Worm (Caenorhabditis elegans) whole organism, mixed stage, embryonic: ENCODE measurements around the gene nlp-28.

Source experiments
- M03D4.4 ChIP-seq: sonication (generic microtip); optimal IDR thresholded peaks from 2 replicates; lab custom pipeline; 2017; ENCODE audit warnings: mild to moderate bottlenecking, missing genetic modification characterization, missing compliant biosample characterization
- bed-3 ChIP-seq: fragments of 200-800 bp; sonication (Bioruptor generic); optimal IDR thresholded peaks from 3 replicates; lab custom pipeline; 2018; ENCODE audit warnings: mild to moderate bottlenecking, missing genetic modification characterization, moderate library complexity, missing compliant biosample characterization
- blmp-1 ChIP-seq: fragments of 150-350 bp; optimal IDR thresholded peaks from 2 replicates; lab custom pipeline; 2014; ENCODE audit warnings: missing biosample characterization, missing genetic modification characterization
- ceh-39 ChIP-seq: fragments of 150-350 bp; optimal IDR thresholded peaks from 2 replicates; lab custom pipeline; 2014; ENCODE audit warnings: missing biosample characterization, missing genetic modification characterization
- ceh-43 ChIP-seq: fragments of 200-800 bp; sonication (Bioruptor generic); optimal IDR thresholded peaks from 2 replicates; lab custom pipeline; 2018; ENCODE audit warnings: mild to moderate bottlenecking, missing genetic modification characterization, moderate library complexity, missing compliant biosample characterization
- ceh-83 ChIP-seq: fragments of 200-800 bp; sonication (Bioruptor generic); optimal IDR thresholded peaks from 2 replicates; lab custom pipeline; 2018; ENCODE audit warnings: mild to moderate bottlenecking, missing genetic modification characterization, missing compliant biosample characterization
- ces-1 ChIP-seq: fragments of 150-350 bp; optimal IDR thresholded peaks from 2 replicates; lab custom pipeline; 2014; ENCODE audit warnings: missing biosample characterization, missing genetic modification reagents, missing genetic modification characterization
- cnd-1 ChIP-seq: fragments of 200-800 bp; sonication (Bioruptor generic); optimal IDR thresholded peaks from 2 replicates; lab custom pipeline; 2018; ENCODE audit warnings: mild to moderate bottlenecking, missing genetic modification characterization, missing compliant biosample characterization
- drap-1 ChIP-seq: fragments of 200-800 bp; sonication (Bioruptor generic); optimal IDR thresholded peaks from 3 replicates; lab custom pipeline; 2018; ENCODE audit warnings: mild to moderate bottlenecking, missing genetic modification characterization, missing compliant biosample characterization
- elt-1 ChIP-seq: sonication (generic microtip); optimal IDR thresholded peaks from 2 replicates; lab custom pipeline; 2017; ENCODE audit warnings: missing genetic modification characterization, mild to moderate bottlenecking, missing compliant biosample characterization, antibody characterized with exemption, moderate library complexity, borderline replicate concordance; ENCODE audit not compliant: insufficient read depth
- flh-1 ChIP-seq: fragments of 200-800 bp; sonication (Bioruptor generic); optimal IDR thresholded peaks from 2 replicates; lab custom pipeline; 2018; ENCODE audit warnings: mild to moderate bottlenecking, missing genetic modification characterization, moderate library complexity, missing compliant biosample characterization
- ham-2 ChIP-seq: fragments of 200-800 bp; sonication (Bioruptor generic); optimal IDR thresholded peaks from 2 replicates; lab custom pipeline; 2018; ENCODE audit warnings: mild to moderate bottlenecking, missing genetic modification characterization, missing compliant biosample characterization
- hlh-1 ChIP-seq: fragments of 150-350 bp; optimal IDR thresholded peaks from 2 replicates; lab custom pipeline; 2014; ENCODE audit warnings: missing biosample characterization, missing genetic modification reagents, missing genetic modification characterization
- lin-13 ChIP-seq: fragments of 150-350 bp; optimal IDR thresholded peaks from 2 replicates; lab custom pipeline; 2014; ENCODE audit warnings: missing biosample characterization, missing genetic modification characterization
- lin-32 ChIP-seq: fragments of 200-800 bp; sonication (Bioruptor generic); optimal IDR thresholded peaks from 2 replicates; lab custom pipeline; 2018; ENCODE audit warnings: mild to moderate bottlenecking, missing genetic modification characterization, missing compliant biosample characterization
- lsy-2 ChIP-seq: fragments of 150-350 bp; optimal IDR thresholded peaks from 2 replicates; lab custom pipeline; 2014; ENCODE audit warnings: missing biosample characterization, missing genetic modification characterization
- mep-1 ChIP-seq: fragments of 150-350 bp; optimal IDR thresholded peaks from 2 replicates; lab custom pipeline; 2017; ENCODE audit warnings: missing biosample characterization, missing genetic modification reagents, missing genetic modification characterization, inconsistent platforms
- mls-2 ChIP-seq: sonication (generic microtip); optimal IDR thresholded peaks from 2 replicates; lab custom pipeline; 2016; ENCODE audit warnings: mild to moderate bottlenecking, missing genetic modification characterization, moderate library complexity, missing compliant biosample characterization
- nhr-12 ChIP-seq: fragments of 150-350 bp; optimal IDR thresholded peaks from 2 replicates; lab custom pipeline; 2014; ENCODE audit warnings: missing biosample characterization, missing genetic modification characterization
- nhr-237 ChIP-seq: fragments of 150-350 bp; optimal IDR thresholded peaks from 2 replicates; lab custom pipeline; 2014; ENCODE audit warnings: missing biosample characterization, missing genetic modification characterization
- nhr-76 ChIP-seq: sonication (generic microtip); optimal IDR thresholded peaks from 2 replicates; lab custom pipeline; 2017; ENCODE audit warnings: missing biosample characterization, missing genetic modification characterization
- pha-4 ChIP-seq: fragments of 150-350 bp; optimal IDR thresholded peaks from 2 replicates; lab custom pipeline; 2018; ENCODE audit warnings: missing biosample characterization, missing genetic modification reagents, missing genetic modification characterization
- sem-2 ChIP-seq: fragments of 200-800 bp; sonication (Bioruptor generic); optimal IDR thresholded peaks from 2 replicates; lab custom pipeline; 2018; ENCODE audit warnings: mild to moderate bottlenecking, missing genetic modification characterization, missing compliant biosample characterization
- snpc-4 ChIP-seq: fragments of 150-350 bp; optimal IDR thresholded peaks from 2 replicates; lab custom pipeline; 2014; ENCODE audit warnings: missing biosample characterization, missing genetic modification characterization
- sptf-1 ChIP-seq: sonication (generic microtip); optimal IDR thresholded peaks from 2 replicates; lab custom pipeline; 2017; ENCODE audit warnings: mild to moderate bottlenecking, missing genetic modification characterization, moderate library complexity, missing compliant biosample characterization
- unc-120 ChIP-seq: sonication (generic microtip); optimal IDR thresholded peaks from 2 replicates; lab custom pipeline; 2017; ENCODE audit warnings: missing genetic modification characterization, missing compliant biosample characterization; ENCODE audit not compliant: poor library complexity, severe bottlenecking
- unc-39 ChIP-seq: fragments of 150-350 bp; optimal IDR thresholded peaks from 2 replicates; lab custom pipeline; 2014; ENCODE audit warnings: missing biosample characterization, missing genetic modification characterization
- zip-8 ChIP-seq: fragments of 150-350 bp; optimal IDR thresholded peaks from 2 replicates; lab custom pipeline; 2014; ENCODE audit warnings: missing biosample characterization, missing genetic modification characterization
- ztf-11 ChIP-seq: fragments of 150-350 bp; optimal IDR thresholded peaks from 2 replicates; lab custom pipeline; 2014; ENCODE audit warnings: missing biosample characterization, missing genetic modification characterization

Gene nlp-28

ce11 chrV:4004577-4004976 lies 16.9 kb downstream of the nlp-28 start:
- TF ChIP-seq sem-2 (GFP tag; lab: Kevin White, UChicago) (no peak), snpc-4 (tag; lab: Kevin White, UChicago) (no peak), ceh-39 (tag; lab: Kevin White, UChicago) (no peak), ceh-83 (GFP tag; lab: Kevin White, UChicago) (no peak), lsy-2 (tag; lab: Kevin White, UChicago) (no peak), nhr-237 (tag; lab: Kevin White, UChicago) (no peak), blmp-1 (tag; lab: Kevin White, UChicago) (no peak), nhr-12 (tag; lab: Kevin White, UChicago) (no peak), pha-4 (tag; lab: Kevin White, UChicago) (no peak), unc-120 (no peak), ceh-43 (GFP tag; lab: Kevin White, UChicago) (no peak), lin-13 (no peak), hlh-1 (no peak)

- TF ChIP-seq bed-3 (GFP tag; lab: Kevin White, UChicago) (no peak), ztf-11 (tag; lab: Kevin White, UChicago) (no peak), lin-32 (GFP tag; lab: Kevin White, UChicago) (no peak), ceh-43 (GFP tag; lab: Kevin White, UChicago) (no peak), nhr-237 (tag; lab: Kevin White, UChicago) (no peak), unc-120 (no peak), nhr-76 (tag; lab: Kevin White, UChicago) (no peak), lin-13 (no peak), mep-1 (tag; lab: Kevin White, UChicago) (no peak), drap-1 (GFP tag; lab: Kevin White, UChicago) (no peak), sptf-1 (tag; lab: Kevin White, UChicago) (no peak)
- TF ChIP-seq, all 35 proteins: peak for 0
Measured at ce11 chrV:4005219-4005618, 17.5 kb downstream of the nlp-28 start, which contains the start of gene srh-8. srh-8 (plus strand) TSS chrV:4005519.

- no peak for TF ChIP-seq ceh-43 (GFP tag; lab: Kevin White, UChicago)
- no peak for TF ChIP-seq ces-1 (GFP tag; lab: Kevin White, UChicago)
- TF ChIP-seq drap-1 (GFP tag; lab: Kevin White, UChicago): no peak
- no peak for TF ChIP-seq mep-1 (tag; lab: Kevin White, UChicago)
- TF ChIP-seq cnd-1 (tag; lab: Kevin White, UChicago): no peak
- TF ChIP-seq nhr-237 (tag; lab: Kevin White, UChicago): no peak
- no peak for TF ChIP-seq ztf-11 (tag; lab: Kevin White, UChicago)
- TF ChIP-seq flh-1: no peak
Measured at ce11 chrV:4007927-4008326, 20.2 kb downstream of the nlp-28 start, which contains the start of gene srh-7. srh-7 (plus strand) TSS chrV:4008227.

ce11 chrV:4010170-4010569 lies 22.5 kb downstream of the nlp-28 start, which contains the start of gene srh-4:
srh-4 (plus strand) TSS chrV:4010470.
- TF ChIP-seq snpc-4 (tag; lab: Kevin White, UChicago): no peak
- TF ChIP-seq elt-1 (tag; lab: Kevin White, UChicago): no peak
- TF ChIP-seq bed-3 (GFP tag; lab: Kevin White, UChicago): no peak
- no peak for TF ChIP-seq mls-2 (tag; lab: Kevin White, UChicago)
- no peak for TF ChIP-seq zip-8 (tag; lab: Kevin White, UChicago)
- TF ChIP-seq, all 35 proteins: peak for 0

ce11 chrV:4016780-4017179 lies 29.1 kb downstream of the nlp-28 start, which contains the start of gene srw-89:
srw-89 (plus strand) TSS chrV:4017080.
- TF ChIP-seq hlh-1: no peak
- no peak for TF ChIP-seq elt-1 (tag; lab: Kevin White, UChicago)
- no peak for TF ChIP-seq nhr-12 (tag; lab: Kevin White, UChicago)
- TF ChIP-seq lin-32 (GFP tag; lab: Kevin White, UChicago): no peak
- no peak for TF ChIP-seq drap-1 (GFP tag; lab: Kevin White, UChicago)
- no peak for TF ChIP-seq unc-120
- no peak for TF ChIP-seq lin-13
- no peak for TF ChIP-seq flh-1
- no peak for TF ChIP-seq mls-2 (tag; lab: Kevin White, UChicago)
- TF ChIP-seq bed-3 (GFP tag; lab: Kevin White, UChicago): no peak
- no peak for TF ChIP-seq ceh-43 (GFP tag; lab: Kevin White, UChicago)
- TF ChIP-seq ces-1 (GFP tag; lab: Kevin White, UChicago): no peak
- no peak for TF ChIP-seq M03D4.4 (tag; lab: Kevin White, UChicago)
- TF ChIP-seq sem-2 (GFP tag; lab: Kevin White, UChicago): no peak
- no peak for TF ChIP-seq snpc-4 (tag; lab: Kevin White, UChicago)
- no peak for TF ChIP-seq sptf-1 (tag; lab: Kevin White, UChicago)
- no peak for TF ChIP-seq ham-2
- no peak for TF ChIP-seq ceh-83 (GFP tag; lab: Kevin White, UChicago)
- no peak for TF ChIP-seq unc-39
